Worm (Caenorhabditis elegans) whole organism, L3 larva: Measurements from ENCODE around the gene agt-1.
A peak's percentile ranks its signal among the peaks of the same experiment; 100 is the strongest.

Experiments used
- elt-2 ChIP-seq: sonication (generic microtip); optimal IDR thresholded peaks from 2 replicates; lab custom pipeline; 2016; ENCODE audit warnings: missing genetic modification reagents, mild to moderate bottlenecking, missing genetic modification characterization, missing compliant biosample characterization
- fkh-2 ChIP-seq: fragments of 150-350 bp; optimal IDR thresholded peaks from 2 replicates; lab custom pipeline; 2014; ENCODE audit warnings: missing biosample characterization, missing genetic modification reagents, missing genetic modification characterization
- nfya-1 ChIP-seq: sonication (generic microtip); optimal IDR thresholded peaks from 2 replicates; lab custom pipeline; 2017; ENCODE audit warnings: missing genetic modification characterization, mild to moderate bottlenecking, missing compliant biosample characterization, antibody characterized with exemption, moderate library complexity; ENCODE audit not compliant: insufficient read depth
- nhr-25 ChIP-seq: sonication (generic microtip); optimal IDR thresholded peaks from 2 replicates; lab custom pipeline; 2017; ENCODE audit warnings: missing biosample characterization, missing genetic modification characterization
- nhr-28 ChIP-seq: fragments of 150-350 bp; optimal IDR thresholded peaks from 2 replicates; lab custom pipeline; 2014; ENCODE audit warnings: missing biosample characterization, missing genetic modification characterization
- sea-2 ChIP-seq: fragments of 150-350 bp; sonication (generic microtip); optimal IDR thresholded peaks from 4 replicates; lab custom pipeline; 2014; ENCODE audit warnings: missing biosample characterization, missing genetic modification reagents, missing genetic modification characterization

- no peak for TF ChIP-seq nhr-25 (tag; lab: Kevin White, UChicago)
- no peak for TF ChIP-seq nhr-28 (tag; lab: Kevin White, UChicago)
- peak; percentile 72 for TF ChIP-seq nfya-1 (tag; lab: Kevin White, UChicago)
- TF ChIP-seq elt-2 (tag; lab: Kevin White, UChicago), result peak; percentile 6
- no peak for TF ChIP-seq fkh-2
- TF ChIP-seq sea-2 (GFP tag; lab: Kevin White, UChicago), result no peak
Observed at ce11 chrIV:13370235-13370739, 1.1 kb upstream of the agt-1 start, which contains the start of the genes rla-2, popl-7 and Y62E10A.24.
